Fruit fly (Drosophila melanogaster) S2 (cell line): ENCODE data around the gene CG18180.

Experiments
- CG8478 ChIP-seq: fragments of >200 bp; optimal IDR thresholded peaks from 2 replicates; lab custom pipeline; 2018
- CTCF ChIP-seq, 2 experiments: fragments of >200 bp; optimal IDR thresholded peaks; 2 replicates each; lab custom pipeline; 2018

DNA sequence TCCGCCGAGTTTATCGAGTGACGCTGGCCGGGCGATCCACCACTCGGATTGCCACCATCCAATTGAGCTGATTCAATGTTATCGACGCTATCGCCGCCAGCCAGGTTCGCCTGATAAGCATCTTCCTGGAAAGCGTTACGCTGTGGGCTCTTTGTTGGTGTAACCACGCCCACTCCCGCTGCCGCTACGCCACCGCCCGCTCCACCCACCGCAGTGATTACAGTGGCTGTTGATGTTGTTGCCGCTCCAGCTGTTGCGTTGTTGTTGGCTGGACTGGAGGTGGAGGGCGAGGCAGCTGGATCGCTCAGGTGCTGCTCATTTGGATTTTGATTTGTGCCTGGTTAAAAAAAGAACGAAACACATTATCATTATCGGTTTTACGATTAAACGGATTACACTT is 30.6 kb downstream of the CG18180 start:
- TF ChIP-seq CTCF (optimal IDR thresholded peaks at IDR 0.05; lab: Kevin White, UChicago) (no peak), CG8478 (lab: Kevin White, UChicago) (no peak)
